Worm (Caenorhabditis elegans): ENCODE results near the gene catp-2.

- TF ChIP-seq snpc-4 (tag; optimal IDR thresholded peaks at IDR 0.05) (no peak), ceh-82 (tag; optimal IDR thresholded peaks at IDR 0.05) (no peak), lsy-2 (tag; optimal IDR thresholded peaks at IDR 0.05) (no peak), mdl-1 (tag; optimal IDR thresholded peaks at IDR 0.05) (no peak), fkh-10 (GFP tag; optimal IDR thresholded peaks at IDR 0.05) (no peak), nhr-77 (tag; optimal IDR thresholded peaks at IDR 0.05) (no peak), sup-37 (GFP tag; optimal IDR thresholded peaks at IDR 0.05) (no peak), unc-62 (GFP tag; optimal IDR thresholded peaks at IDR 0.05) (no peak), alr-1 (tag; optimal IDR thresholded peaks at IDR 0.05; ENCODE audit: borderline replicate concordance) (no peak), egl-27 (tag; optimal IDR thresholded peaks at IDR 0.05) (no peak)
These were observed 32.7 kb downstream of the catp-2 start for ce11 chrV:4967238-4967637.

Data from whole organism, L1 larva.